Fruit fly (Drosophila melanogaster) whole organism, pupa: Measurements from ENCODE around the gene udt.

Experiments used
- CG10348 ChIP-seq: fragments of 200-800 bp; sonication (Bioruptor generic); IDR thresholded peaks from 2 replicates; pipeline ENCODE4 v1.3.6; 2022; ENCODE audit warnings: missing biosample characterization, missing genetic modification characterization
- CG8159 ChIP-seq: fragments of 200-800 bp; sonication (Bioruptor generic); optimal IDR thresholded peaks from 3 replicates; lab custom pipeline; 2018; ENCODE audit warnings: missing biosample characterization, mild to moderate bottlenecking, missing genetic modification characterization, moderate library complexity
- Pif1B ChIP-seq: fragments of 200-800 bp; sonication (Bioruptor generic); optimal IDR thresholded peaks from 3 replicates; lab custom pipeline; 2016; ENCODE audit warnings: missing biosample characterization, missing genetic modification characterization
- fd96Ca ChIP-seq: fragments of 200-800 bp; sonication (Bioruptor generic); IDR thresholded peaks from 3 replicates; pipeline ENCODE4 v1.3.6; 2022; ENCODE audit warnings: missing biosample characterization, missing genetic modification characterization

dm6 chr3R:23733771-23734170, 29.3 kb downstream of the udt start:
- TF ChIP-seq CG10348: no peak
- no peak for TF ChIP-seq CG8159 (tag; lab: Kevin White, UChicago)
- TF ChIP-seq fd96Ca (GFP tag; lab: Robert Waterston, UW): no peak
- TF ChIP-seq Pif1B (GFP tag; lab: Kevin White, UChicago): no peak
